Worm (Caenorhabditis elegans) whole organism, L1 larva: ENCODE measurements around the gene lem-4.

Experiments
- aha-1 ChIP-seq: fragments of 150-350 bp; optimal IDR thresholded peaks from 2 replicates; lab custom pipeline; 2014; ENCODE audit warnings: missing biosample characterization, missing genetic modification characterization
- ceh-63 ChIP-seq: fragments of 200-800 bp; sonication (Bioruptor generic); optimal IDR thresholded peaks from 2 replicates; lab custom pipeline; 2018; ENCODE audit warnings: mild to moderate bottlenecking, missing genetic modification characterization, missing compliant biosample characterization
- elt-3 ChIP-seq, 6 experiments: fragments of 150-350 bp in 1 of 6; sonication (generic microtip); optimal IDR thresholded peaks; 2 replicates each; lab custom pipeline; 2017 to 2018; ENCODE audit warnings: missing biosample characterization in 6 of 6, missing genetic modification characterization in 6 of 6, inconsistent platforms in 1 of 6
- fkh-8 ChIP-seq: sonication (generic microtip); optimal IDR thresholded peaks from 2 replicates; lab custom pipeline; 2016; ENCODE audit warnings: mild to moderate bottlenecking, missing genetic modification characterization, missing compliant biosample characterization
- lin-13 ChIP-seq: fragments of 150-350 bp; optimal IDR thresholded peaks from 2 replicates; lab custom pipeline; 2014; ENCODE audit warnings: missing biosample characterization, missing genetic modification reagents, missing genetic modification characterization
- lin-35 ChIP-seq, 2 experiments: fragments of 150-350 bp; optimal IDR thresholded peaks; 2 replicates each; lab custom pipeline; 2014; ENCODE audit warnings: missing biosample characterization in 2 of 2, missing genetic modification characterization in 2 of 2, missing genetic modification reagents in 2 of 2
- nhr-84 ChIP-seq: sonication (generic microtip); optimal IDR thresholded peaks from 2 replicates; lab custom pipeline; 2017; ENCODE audit warnings: missing biosample characterization, missing genetic modification characterization
- snu-23 ChIP-seq: sonication (generic microtip); optimal IDR thresholded peaks from 2 replicates; lab custom pipeline; 2016; ENCODE audit warnings: missing genetic modification characterization, missing compliant biosample characterization
- unc-86 ChIP-seq: sonication (generic microtip); optimal IDR thresholded peaks from 2 replicates; lab custom pipeline; 2016; ENCODE audit warnings: missing genetic modification characterization, missing compliant biosample characterization
- zip-4 ChIP-seq: fragments of 200-800 bp; sonication (Bioruptor generic); optimal IDR thresholded peaks from 2 replicates; lab custom pipeline; 2018; ENCODE audit warnings: mild to moderate bottlenecking, missing genetic modification characterization, moderate library complexity, missing compliant biosample characterization
- ztf-11 ChIP-seq, 2 experiments: sonication (generic microtip); optimal IDR thresholded peaks; 2 replicates each; lab custom pipeline; 2016 to 2017; ENCODE audit warnings: missing genetic modification characterization in 2 of 2, missing biosample characterization in 1 of 2, missing compliant biosample characterization in 1 of 2

ce11 chrIV:873174-873788, 18.7 kb upstream of the lem-4 start:
- TF ChIP-seq fkh-8 (tag; lab: Kevin White, UChicago) (no peak), elt-3 (tag; optimal IDR thresholded peaks at IDR 0.05; lab: Kevin White, UChicago) (no peak), zip-4 (GFP tag; lab: Kevin White, UChicago) (no peak), lin-13 (GFP tag; lab: Kevin White, UChicago) (no peak), ztf-11 (tag; optimal IDR thresholded peaks at IDR 0.05; lab: Kevin White, UChicago) (no peak), nhr-84 (no peak), unc-86 (tag; lab: Kevin White, UChicago) (no peak), aha-1 (tag; lab: Kevin White, UChicago) (no peak), lin-35 (GFP tag; optimal IDR thresholded peaks at IDR 0.05; lab: Kevin White, UChicago) (no peak), snu-23 (no peak), ceh-63 (no peak)
